Fruit fly (Drosophila melanogaster): ENCODE data around the gene CG15731.

The CG15731 gene

dm6 chrX:12469778-12470177 is 12.2 kb upstream of the CG15731 start (continued):
- no peak for TF ChIP-seq CG13287 (GFP tag; IDR thresholded peaks at IDR 0.05; ENCODE audit: partially characterized antibody)
- no peak for TF ChIP-seq Mrtf (GFP tag; IDR thresholded peaks at IDR 0.05)
- TF ChIP-seq pita (GFP tag; optimal IDR thresholded peaks at IDR 0.05): no peak
- TF ChIP-seq CG10543 (GFP tag; optimal IDR thresholded peaks at IDR 0.05): no peak
- no peak for TF ChIP-seq MESR4 (GFP tag; optimal IDR thresholded peaks at IDR 0.05)
- peak; percentile 65 for TF ChIP-seq fu2 (GFP tag; optimal IDR thresholded peaks at IDR 0.05)
- no peak for TF ChIP-seq gsb-n (tag; optimal IDR thresholded peaks at IDR 0.05)
- TF ChIP-seq Abd-B (GFP tag; optimal IDR thresholded peaks at IDR 0.05): peak; percentile 2
- TF ChIP-seq dmrt11E (tag; optimal IDR thresholded peaks at IDR 0.05): no peak
- TF ChIP-seq CG11695 (GFP tag; IDR thresholded peaks at IDR 0.05): peak; percentile 58; the same call in 2 of the 3 replicates
- TF ChIP-seq CG18599 (GFP tag; optimal IDR thresholded peaks at IDR 0.05): peak; percentile 65
- no peak for TF ChIP-seq CG8290 (GFP tag; optimal IDR thresholded peaks at IDR 0.05)
- no peak for TF ChIP-seq CG8290 (tag; optimal IDR thresholded peaks at IDR 0.05)
- 0 out of 2 replicates have a peak, but pooled peaks have one; percentile 11 for TF ChIP-seq Dref (GFP tag; IDR thresholded peaks at IDR 0.05)
- peak; percentile 51 for TF ChIP-seq unpg (GFP tag; optimal IDR thresholded peaks at IDR 0.05)
- no peak for TF ChIP-seq CG3163 (GFP tag; optimal IDR thresholded peaks at IDR 0.05)
- TF ChIP-seq CG10565 (GFP tag; optimal IDR thresholded peaks at IDR 0.05): no peak
- TF ChIP-seq Fer2 (tag; optimal IDR thresholded peaks at IDR 0.05): no peak
- TF ChIP-seq CG10431 (GFP tag; optimal IDR thresholded peaks at IDR 0.05): no peak
- peak; percentile 34 for TF ChIP-seq Ssrp (tag; optimal IDR thresholded peaks at IDR 0.05)
- no peak for TF ChIP-seq CG1603 (tag; optimal IDR thresholded peaks at IDR 0.05)
- no peak for TF ChIP-seq CG10462 (GFP tag; optimal IDR thresholded peaks at IDR 0.05)
- no peak for TF ChIP-seq tna (GFP tag; IDR thresholded peaks at IDR 0.05; ENCODE audit: partially characterized antibody)
- TF ChIP-seq CG30403 (GFP tag; optimal IDR thresholded peaks at IDR 0.05): peak; percentile 68
- TF ChIP-seq gro (GFP tag; optimal IDR thresholded peaks at IDR 0.05): peak; percentile 16
- TF ChIP-seq CG4730 (GFP tag; IDR thresholded peaks at IDR 0.05): peak; percentile 44; the same call in 1 of the 2 replicates
- TF ChIP-seq CG13424 (tag; optimal IDR thresholded peaks at IDR 0.05): peak; percentile 51
- no peak for TF ChIP-seq BEAF-32 (GFP tag; optimal IDR thresholded peaks at IDR 0.05)
- TF ChIP-seq CG34376 (GFP tag; optimal IDR thresholded peaks at IDR 0.05): no peak
- TF ChIP-seq Sox100B (GFP tag; optimal IDR thresholded peaks at IDR 0.05): peak; percentile 38
- peak; percentile 51 for TF ChIP-seq CG4820 (GFP tag; optimal IDR thresholded peaks at IDR 0.05)
- TF ChIP-seq Myb (GFP tag; optimal IDR thresholded peaks at IDR 0.05): no peak
- no peak for TF ChIP-seq Nf-YC (tag; optimal IDR thresholded peaks at IDR 0.05)
- no peak for TF ChIP-seq TFAM (GFP tag; optimal IDR thresholded peaks at IDR 0.05)
- TF ChIP-seq CG10959 (GFP tag; IDR thresholded peaks at IDR 0.05): no peak
- TF ChIP-seq pan (optimal IDR thresholded peaks at IDR 0.05): no peak
- TF ChIP-seq pan (GFP tag; optimal IDR thresholded peaks at IDR 0.05 in 1 of 2, IDR thresholded peaks at IDR 0.05 in 1 of 2): peak in 1 of 2 experiments; percentile 47
- no peak for TF ChIP-seq CG17568 (GFP tag; optimal IDR thresholded peaks at IDR 0.05)
- TF ChIP-seq CG9215 (GFP tag; IDR thresholded peaks at IDR 0.05): peak; percentile 24; the same call in 1 of the 2 replicates
- peak; percentile 20 for TF ChIP-seq CG1529 (GFP tag; optimal IDR thresholded peaks at IDR 0.05)
- TF ChIP-seq lmd (GFP tag; IDR thresholded peaks at IDR 0.05): peak; percentile 68
- TF ChIP-seq sna (GFP tag; IDR thresholded peaks at IDR 0.05; ENCODE audit: partially characterized antibody): no peak
- no peak for TF ChIP-seq CG17612 (GFP tag; IDR thresholded peaks at IDR 0.05)
- no peak for TF ChIP-seq p53 (GFP tag; optimal IDR thresholded peaks at IDR 0.05)
- no peak for TF ChIP-seq Dp (GFP tag; optimal IDR thresholded peaks at IDR 0.05)
- TF ChIP-seq CG1024 (GFP tag; IDR thresholded peaks at IDR 0.05): no peak
- no peak for TF ChIP-seq Spps (tag; optimal IDR thresholded peaks at IDR 0.05)
- TF ChIP-seq Lpt (GFP tag; optimal IDR thresholded peaks at IDR 0.05): no peak
- peak; percentile 60; the same call in 2 of the 3 replicates for TF ChIP-seq CG7357 (GFP tag; IDR thresholded peaks at IDR 0.05)
- TF ChIP-seq aop (GFP tag; IDR thresholded peaks at IDR 0.05): no peak
- TF ChIP-seq ewg (GFP tag; optimal IDR thresholded peaks at IDR 0.05): no peak
